Worm (Caenorhabditis elegans): Measurements from ENCODE around the gene F23F12.12.

DNA sequence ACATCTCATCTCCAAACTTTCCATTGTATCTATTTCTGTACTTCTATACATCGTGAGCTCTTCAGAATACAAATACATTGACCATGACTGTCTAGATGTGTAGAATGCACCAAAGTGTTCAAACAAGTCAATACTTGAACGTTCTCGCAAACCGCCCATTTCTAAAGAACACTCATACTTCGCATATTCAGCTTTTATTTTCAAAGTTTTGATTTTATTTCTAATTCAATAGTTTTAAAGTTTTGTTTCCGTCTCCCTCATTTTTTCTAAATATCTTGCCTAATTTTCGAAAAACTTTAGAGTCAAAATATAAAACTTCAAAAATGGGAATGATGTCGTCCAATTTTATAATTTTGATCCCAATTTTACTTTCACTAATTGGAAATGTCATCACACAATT lies 20.0 kb downstream of the F23F12.12 start, which contains the start of gene pqn-10:
- no peak for TF ChIP-seq sea-1 (GFP tag; conservative IDR thresholded peaks at IDR 0.05)
- TF ChIP-seq aly-1 (tag; optimal IDR thresholded peaks at IDR 0.05) = no peak
- no peak for TF ChIP-seq ama-1 (optimal IDR thresholded peaks at IDR 0.05)
- no peak for TF ChIP-seq flt-1 (GFP tag; IDR thresholded peaks at IDR 0.05)
- no peak for TF ChIP-seq hmg-4 (GFP tag; optimal IDR thresholded peaks at IDR 0.05)

Data from whole organism, early embryonic.